Fruit fly (Drosophila melanogaster) whole organism, embryonic: ENCODE data around the gene stck.

ENCODE experiments used
- CG10209 ChIP-seq: fragments of 200-800 bp; sonication (Bioruptor generic); optimal IDR thresholded peaks from 3 replicates; lab custom pipeline; 2017; ENCODE audit warnings: missing biosample characterization, mild to moderate bottlenecking, missing genetic modification characterization, missing genetic modification reagents
- CG10366 ChIP-seq: fragments of 200-800 bp; sonication (Bioruptor generic); IDR thresholded peaks from 2 replicates; pipeline ENCODE4 v1.3.6; 2022; ENCODE audit warnings: missing biosample characterization, missing genetic modification characterization
- CG11247 ChIP-seq: fragments of 200-800 bp; sonication (Bioruptor generic); IDR thresholded peaks from 2 replicates; pipeline ENCODE4 v1.3.6; 2022; ENCODE audit warnings: missing biosample characterization, missing genetic modification characterization
- CG11696 ChIP-seq: fragments of 200-800 bp; sonication (Bioruptor generic); IDR thresholded peaks from 2 replicates; pipeline ENCODE4 v1.3.6; 2022; ENCODE audit warnings: missing biosample characterization, missing genetic modification characterization
- CG12155 ChIP-seq: fragments of 200-800 bp; sonication (Bioruptor generic); optimal IDR thresholded peaks from 3 replicates; lab custom pipeline; 2016; ENCODE audit warnings: missing biosample characterization, missing genetic modification characterization
- CG12299 ChIP-seq: fragments of 200-800 bp; sonication (Bioruptor generic); optimal IDR thresholded peaks from 2 replicates; lab custom pipeline; 2018; ENCODE audit warnings: missing biosample characterization, mild to moderate bottlenecking, missing genetic modification characterization
- CG12744 ChIP-seq: fragments of 200-800 bp; sonication (Bioruptor generic); optimal IDR thresholded peaks from 2 replicates; lab custom pipeline; 2016; ENCODE audit warnings: missing biosample characterization, missing genetic modification characterization
- CG13296 ChIP-seq: fragments of 200-800 bp; sonication (Bioruptor generic); optimal IDR thresholded peaks from 3 replicates; lab custom pipeline; 2018; ENCODE audit warnings: missing biosample characterization, mild to moderate bottlenecking, missing genetic modification characterization
- CG14667 ChIP-seq: fragments of 200-800 bp; sonication (Bioruptor generic); IDR thresholded peaks from 2 replicates; pipeline ENCODE4 v1.3.6; 2022; ENCODE audit warnings: missing biosample characterization, missing genetic modification characterization
- CG14965 ChIP-seq: fragments of 200-800 bp; sonication (Bioruptor generic); optimal IDR thresholded peaks from 2 replicates; lab custom pipeline; 2016; ENCODE audit warnings: missing biosample characterization, missing genetic modification characterization, borderline replicate concordance
- CG15479 ChIP-seq: fragments of 200-800 bp; sonication (Bioruptor generic); optimal IDR thresholded peaks from 3 replicates; lab custom pipeline; 2019; ENCODE audit warnings: missing biosample characterization, mild to moderate bottlenecking, missing genetic modification characterization, moderate library complexity
- CG17186 ChIP-seq: fragments of 200-800 bp; sonication (Bioruptor generic); optimal IDR thresholded peaks from 3 replicates; lab custom pipeline; 2017; ENCODE audit warnings: missing biosample characterization, missing genetic modification reagents, missing genetic modification characterization
- CG2120 ChIP-seq: fragments of 200-800 bp; sonication (Bioruptor generic); optimal IDR thresholded peaks from 3 replicates; lab custom pipeline; 2016; ENCODE audit warnings: missing biosample characterization, missing genetic modification characterization
- CG2199 ChIP-seq: fragments of 200-800 bp; sonication (Bioruptor generic); IDR thresholded peaks from 3 replicates; pipeline ENCODE4 v1.3.6; 2022; ENCODE audit warnings: missing biosample characterization, missing genetic modification characterization
- CG34422 ChIP-seq: fragments of 200-800 bp; sonication (Bioruptor generic); IDR thresholded peaks from 3 replicates; pipeline ENCODE4 v1.3.6; 2022; ENCODE audit warnings: missing biosample characterization, missing genetic modification characterization
- CG3726 ChIP-seq: fragments of 200-800 bp; sonication (Bioruptor generic); IDR thresholded peaks from 3 replicates; pipeline ENCODE4, ENCODE4 v1.3.6; 2022; ENCODE audit warnings: missing biosample characterization, missing genetic modification characterization
- CG43689 ChIP-seq: fragments of 200-800 bp; sonication (Bioruptor generic); IDR thresholded peaks from 2 replicates; pipeline ENCODE4 v1.3.6; 2022; ENCODE audit warnings: missing biosample characterization, missing genetic modification characterization
- CG4617 ChIP-seq: fragments of 200-800 bp; sonication (Bioruptor generic); optimal IDR thresholded peaks from 3 replicates; lab custom pipeline; 2016; ENCODE audit warnings: missing biosample characterization, missing genetic modification characterization, borderline replicate concordance
- CG4820 ChIP-seq: fragments of 200-800 bp; sonication (Bioruptor generic); optimal IDR thresholded peaks from 3 replicates; lab custom pipeline; 2016; ENCODE audit warnings: missing biosample characterization, missing genetic modification characterization
- CG8478 ChIP-seq: fragments of >200 bp; optimal IDR thresholded peaks from 2 replicates; lab custom pipeline; 2018
- CG8765 ChIP-seq: fragments of 200-800 bp; sonication (Bioruptor generic); IDR thresholded peaks from 2 replicates; pipeline ENCODE4 v1.3.6; 2022; ENCODE audit warnings: missing biosample characterization, missing genetic modification characterization
- CG8944 ChIP-seq: fragments of 200-800 bp; sonication (Bioruptor generic); optimal IDR thresholded peaks from 3 replicates; lab custom pipeline; 2016; ENCODE audit warnings: missing biosample characterization, missing genetic modification characterization
- CG9609 ChIP-seq: fragments of 200-800 bp; sonication (Bioruptor generic); optimal IDR thresholded peaks from 3 replicates; lab custom pipeline; 2016; ENCODE audit warnings: missing biosample characterization, missing genetic modification characterization
- Chrac-16 ChIP-seq: fragments of 200-800 bp; sonication (Bioruptor generic); optimal IDR thresholded peaks from 3 replicates; lab custom pipeline; 2016; ENCODE audit warnings: missing biosample characterization, missing genetic modification characterization
- Dip2 ChIP-seq: fragments of 200-800 bp; sonication (Bioruptor generic); IDR thresholded peaks from 2 replicates; pipeline ENCODE4 v1.3.6; 2022; ENCODE audit warnings: missing biosample characterization, missing genetic modification characterization
- E2f2 ChIP-seq: fragments of 200-800 bp; sonication (Bioruptor generic); IDR thresholded peaks from 2 replicates; pipeline ENCODE4 v1.3.6; 2022; ENCODE audit warnings: missing biosample characterization, missing genetic modification characterization
- Fer1 ChIP-seq: fragments of 200-800 bp; sonication (Bioruptor generic); optimal IDR thresholded peaks from 2 replicates; lab custom pipeline; 2017; ENCODE audit warnings: missing biosample characterization, mild to moderate bottlenecking, missing genetic modification characterization
- Myb ChIP-seq: fragments of 200-800 bp; sonication (Bioruptor generic); optimal IDR thresholded peaks from 2 replicates; lab custom pipeline; 2016; ENCODE audit warnings: missing biosample characterization, missing genetic modification characterization
- Nf-YB ChIP-seq: fragments of 200-800 bp; sonication (Bioruptor generic); optimal IDR thresholded peaks from 3 replicates; lab custom pipeline; 2019; ENCODE audit warnings: missing biosample characterization, mild to moderate bottlenecking, missing genetic modification characterization, moderate library complexity
- Ssrp ChIP-seq: fragments of 200-800 bp; sonication (Bioruptor generic); optimal IDR thresholded peaks from 2 replicates; lab custom pipeline; 2018; ENCODE audit warnings: missing biosample characterization, mild to moderate bottlenecking, missing genetic modification characterization, moderate library complexity
- ash1 ChIP-seq: fragments of 200-800 bp; sonication (Bioruptor generic); optimal IDR thresholded peaks from 2 replicates; lab custom pipeline; 2018; ENCODE audit warnings: missing biosample characterization, mild to moderate bottlenecking, missing genetic modification characterization
- bcd ChIP-seq: fragments of 200-800 bp; sonication (Bioruptor generic); optimal IDR thresholded peaks from 2 replicates; lab custom pipeline; 2017; ENCODE audit warnings: missing biosample characterization, mild to moderate bottlenecking, missing genetic modification characterization
- bsh ChIP-seq, 2 experiments: fragments of 200-800 bp; sonication (Bioruptor generic); optimal IDR thresholded peaks; 2 replicates each; lab custom pipeline; 2017 to 2018; ENCODE audit warnings: mild to moderate bottlenecking in 2 of 2, missing biosample characterization in 2 of 2, missing genetic modification characterization in 2 of 2, moderate library complexity in 1 of 2
- cg ChIP-seq: fragments of 200-800 bp; sonication (Bioruptor generic); optimal IDR thresholded peaks from 3 replicates; lab custom pipeline; 2019; ENCODE audit warnings: missing biosample characterization, mild to moderate bottlenecking, missing genetic modification characterization, moderate library complexity
- ci ChIP-seq: fragments of 200-800 bp; sonication (Bioruptor generic); IDR thresholded peaks from 3 replicates; pipeline ENCODE4 v1.3.6; 2022; ENCODE audit warnings: missing biosample characterization, missing genetic modification characterization
- dm ChIP-seq: fragments of 200-800 bp; sonication (Bioruptor generic); optimal IDR thresholded peaks from 3 replicates; lab custom pipeline; 2016; ENCODE audit warnings: missing biosample characterization, missing genetic modification characterization
- grau ChIP-seq: fragments of 200-800 bp; optimal IDR thresholded peaks from 3 replicates; lab custom pipeline; 2019; ENCODE audit warnings: missing biosample characterization, mild to moderate bottlenecking, missing genetic modification characterization, moderate library complexity
- ind ChIP-seq: fragments of 200-800 bp; sonication (Bioruptor generic); optimal IDR thresholded peaks from 3 replicates; lab custom pipeline; 2016; ENCODE audit warnings: missing biosample characterization, missing genetic modification characterization
- lab ChIP-seq: fragments of 200-800 bp; sonication (Bioruptor generic); optimal IDR thresholded peaks from 3 replicates; lab custom pipeline; 2017; ENCODE audit warnings: missing biosample characterization, missing genetic modification characterization, mild to moderate bottlenecking, moderate library complexity, missing genetic modification reagents
- oc ChIP-seq: fragments of 200-800 bp; sonication (Bioruptor generic); optimal IDR thresholded peaks from 2 replicates; lab custom pipeline; 2018; ENCODE audit warnings: missing biosample characterization, mild to moderate bottlenecking, missing genetic modification characterization, moderate library complexity
- odd ChIP-seq: fragments of 200-800 bp; sonication (Bioruptor generic); optimal IDR thresholded peaks from 2 replicates; lab custom pipeline; 2017; ENCODE audit warnings: missing biosample characterization, mild to moderate bottlenecking, missing genetic modification characterization
- pzg ChIP-seq: fragments of 200-800 bp; sonication (Bioruptor generic); optimal IDR thresholded peaks from 3 replicates; lab custom pipeline; 2018; ENCODE audit warnings: missing biosample characterization, mild to moderate bottlenecking, missing genetic modification characterization, moderate library complexity
- run ChIP-seq: fragments of 200-800 bp; sonication (Bioruptor generic); optimal IDR thresholded peaks from 3 replicates; lab custom pipeline; 2018; ENCODE audit warnings: missing biosample characterization, mild to moderate bottlenecking, missing genetic modification characterization
- salm ChIP-seq: fragments of 200-800 bp; sonication (Bioruptor generic); optimal IDR thresholded peaks from 2 replicates; lab custom pipeline; 2018; ENCODE audit warnings: missing biosample characterization, mild to moderate bottlenecking, missing genetic modification characterization
- sc ChIP-seq, 3 experiments: fragments of >200 bp in 2 of 3; fragments of 200-800 bp in 1 of 3; sonication (Bioruptor generic) in 1 of 3; optimal IDR thresholded peaks; 2 replicates in 2 of 3; 3 replicates in 1 of 3; lab custom pipeline; 2017; ENCODE audit warnings: mild to moderate bottlenecking in 1 of 3, missing biosample characterization in 1 of 3, missing genetic modification characterization in 1 of 3, missing genetic modification reagents in 1 of 3
- seq ChIP-seq: fragments of 200-800 bp; sonication (Bioruptor generic); IDR thresholded peaks from 2 replicates; pipeline ENCODE4 v1.3.6; 2022; ENCODE audit warnings: missing biosample characterization, missing genetic modification characterization
- trem ChIP-seq: fragments of 200-800 bp; optimal IDR thresholded peaks from 3 replicates; lab custom pipeline; 2019; ENCODE audit warnings: missing biosample characterization, mild to moderate bottlenecking, missing genetic modification characterization, moderate library complexity
- trh ChIP-seq: fragments of 200-800 bp; sonication (Bioruptor generic); optimal IDR thresholded peaks from 2 replicates; lab custom pipeline; 2016; ENCODE audit warnings: missing biosample characterization, missing genetic modification characterization
- tup ChIP-seq: fragments of 200-800 bp; sonication (Bioruptor generic); optimal IDR thresholded peaks from 2 replicates; lab custom pipeline; 2016; ENCODE audit warnings: missing biosample characterization, mild to moderate bottlenecking, missing genetic modification characterization, moderate library complexity
- tx ChIP-seq: fragments of 200-800 bp; sonication (Bioruptor generic); optimal IDR thresholded peaks from 2 replicates; lab custom pipeline; 2016; ENCODE audit warnings: missing biosample characterization, missing genetic modification characterization
- unc-4 ChIP-seq: fragments of 200-800 bp; sonication (Bioruptor generic); IDR thresholded peaks from 2 replicates; pipeline ENCODE4 v1.3.6; 2022; ENCODE audit warnings: missing biosample characterization, missing genetic modification characterization; ENCODE audit not compliant: partially characterized antibody
- zfh2 ChIP-seq: fragments of 200-800 bp; sonication (Bioruptor generic); optimal IDR thresholded peaks from 2 replicates; lab custom pipeline; 2016; ENCODE audit warnings: missing biosample characterization, missing genetic modification characterization

stck gene

dm6 chr3R:8313038-8313437, 43.7 kb upstream of the stck start, which contains the start of gene CG7483 (continued):
- TF ChIP-seq sc (optimal IDR thresholded peaks at IDR 0.05; lab: Kevin White, UChicago) (no peak), sc (GFP tag; optimal IDR thresholded peaks at IDR 0.05; lab: Kevin White, UChicago) (no peak), Dip2 (GFP tag; lab: Robert Waterston, UW) (no peak), CG8478 (lab: Kevin White, UChicago) (no peak), CG10209 (GFP tag; lab: Kevin White, UChicago) (no peak), CG14667 (GFP tag; lab: Robert Waterston, UW) (no peak), zfh2 (GFP tag; lab: Kevin White, UChicago) (no peak), Ssrp (tag; lab: Kevin White, UChicago) (no peak), Nf-YB (GFP tag; lab: Kevin White, UChicago) (no peak), CG12744 (GFP tag; lab: Kevin White, UChicago) (no peak), CG2120 (GFP tag; lab: Kevin White, UChicago) (no peak), cg (GFP tag; lab: Kevin White, UChicago) (no peak), unc-4 (GFP tag; lab: Robert Waterston, UW) (peak; percentile 88), CG4617 (GFP tag; lab: Kevin White, UChicago) (peak; percentile 46), trem (tag; lab: Kevin White, UChicago) (peak; percentile 58), CG13296 (GFP tag; lab: Kevin White, UChicago) (no peak), seq (GFP tag; lab: Robert Waterston, UW) (no peak), CG12155 (GFP tag; lab: Kevin White, UChicago) (no peak), E2f2 (GFP tag; lab: Robert Waterston, UW) (peak; percentile 98), ci (GFP tag; lab: Robert Waterston, UW) (0 out of 3 replicates have a peak, but pooled peaks have one; percentile 20), grau (peak; percentile 0), CG9609 (GFP tag; lab: Kevin White, UChicago) (no peak), ind (no peak), tx (GFP tag; lab: Kevin White, UChicago) (no peak), tup (no peak), CG17186 (GFP tag; lab: Kevin White, UChicago) (no peak), dm (GFP tag; lab: Kevin White, UChicago) (no peak), CG11696 (no peak), pzg (GFP tag; lab: Kevin White, UChicago) (peak; percentile 76), CG11247 (no peak), CG3726 (GFP tag; lab: Robert Waterston, UW) (no peak), ash1 (GFP tag; lab: Kevin White, UChicago) (no peak), trh (GFP tag; lab: Kevin White, UChicago) (no peak), CG14965 (GFP tag; lab: Kevin White, UChicago) (no peak), CG8944 (GFP tag; lab: Kevin White, UChicago) (no peak), Fer1 (peak; percentile 26), CG43689 (GFP tag; lab: Robert Waterston, UW) (no peak), lab (no peak), oc (no peak), Chrac-16 (GFP tag; lab: Kevin White, UChicago) (no peak), Myb (GFP tag; lab: Kevin White, UChicago) (peak; percentile 4), bcd (GFP tag; lab: Kevin White, UChicago) (no peak), CG4820 (no peak), CG15479 (GFP tag; lab: Kevin White, UChicago) (no peak), salm (tag; lab: Kevin White, UChicago) (no peak), CG34422 (GFP tag; lab: Robert Waterston, UW) (peak; percentile 52; the same call in 1 of the 3 replicates), CG8765 (no peak), CG2199 (GFP tag; lab: Robert Waterston, UW) (no peak), CG12299 (tag; lab: Kevin White, UChicago) (no peak), odd (GFP tag; lab: Kevin White, UChicago) (no peak), CG10366 (GFP tag; lab: Robert Waterston, UW) (no peak), bsh (GFP tag; optimal IDR thresholded peaks at IDR 0.05; lab: Kevin White, UChicago) (no peak), run (tag; lab: Kevin White, UChicago) (no peak)
